Worm (Caenorhabditis elegans) whole organism, L1 larva: ENCODE data around the gene cox-17.

ENCODE experiments used
- aha-1 ChIP-seq: fragments of 150-350 bp; optimal IDR thresholded peaks from 2 replicates; lab custom pipeline; 2014; ENCODE audit warnings: missing biosample characterization, missing genetic modification characterization
- dpl-1 ChIP-seq, 3 experiments: fragments of 150-350 bp in 2 of 3; sonication (generic microtip) in 1 of 3; optimal IDR thresholded peaks; 2 replicates each; lab custom pipeline; 2014 to 2017; ENCODE audit warnings: missing biosample characterization in 3 of 3, missing genetic modification characterization in 3 of 3, missing genetic modification reagents in 3 of 3
- elt-3 ChIP-seq, 6 experiments: fragments of 150-350 bp in 1 of 6; sonication (generic microtip); optimal IDR thresholded peaks; 2 replicates each; lab custom pipeline; 2017 to 2018; ENCODE audit warnings: missing biosample characterization in 6 of 6, missing genetic modification characterization in 6 of 6, inconsistent platforms in 1 of 6
- fkh-10 ChIP-seq: sonication (generic microtip); optimal IDR thresholded peaks from 2 replicates; lab custom pipeline; 2017; ENCODE audit warnings: missing biosample characterization, missing genetic modification reagents, missing genetic modification characterization
- lin-39 ChIP-seq: fragments of 150-350 bp; optimal IDR thresholded peaks from 2 replicates; lab custom pipeline; 2014; ENCODE audit warnings: missing biosample characterization, missing genetic modification reagents, missing genetic modification characterization
- nhr-11 ChIP-seq: fragments of 150-350 bp; optimal IDR thresholded peaks from 2 replicates; lab custom pipeline; 2014; ENCODE audit warnings: missing biosample characterization, missing genetic modification characterization
- pqm-1 ChIP-seq: sonication (generic microtip); optimal IDR thresholded peaks from 3 replicates; lab custom pipeline; 2017; ENCODE audit warnings: missing biosample characterization, missing genetic modification characterization
- ztf-11 ChIP-seq, 2 experiments: sonication (generic microtip); optimal IDR thresholded peaks; 2 replicates each; lab custom pipeline; 2016 to 2017; ENCODE audit warnings: missing genetic modification characterization in 2 of 2, missing biosample characterization in 1 of 2, missing compliant biosample characterization in 1 of 2

- TF ChIP-seq fkh-10 (GFP tag; lab: Kevin White, UChicago) (no peak), ztf-11 (tag; optimal IDR thresholded peaks at IDR 0.05; lab: Kevin White, UChicago) (no peak), lin-39 (no peak), dpl-1 (GFP tag; optimal IDR thresholded peaks at IDR 0.05; lab: Kevin White, UChicago) (no peak), elt-3 (tag; optimal IDR thresholded peaks at IDR 0.05; lab: Kevin White, UChicago) (no peak), aha-1 (tag; lab: Kevin White, UChicago) (no peak), pqm-1 (tag; lab: Kevin White, UChicago) (no peak), nhr-11 (tag; lab: Kevin White, UChicago) (no peak)
Measured at ce11 chrIII:235544-235943, 44.8 kb downstream of the cox-17 start, which contains the start of gene hpo-29.
